Fruit fly (Drosophila melanogaster): ENCODE data around the gene nac.

DNA sequence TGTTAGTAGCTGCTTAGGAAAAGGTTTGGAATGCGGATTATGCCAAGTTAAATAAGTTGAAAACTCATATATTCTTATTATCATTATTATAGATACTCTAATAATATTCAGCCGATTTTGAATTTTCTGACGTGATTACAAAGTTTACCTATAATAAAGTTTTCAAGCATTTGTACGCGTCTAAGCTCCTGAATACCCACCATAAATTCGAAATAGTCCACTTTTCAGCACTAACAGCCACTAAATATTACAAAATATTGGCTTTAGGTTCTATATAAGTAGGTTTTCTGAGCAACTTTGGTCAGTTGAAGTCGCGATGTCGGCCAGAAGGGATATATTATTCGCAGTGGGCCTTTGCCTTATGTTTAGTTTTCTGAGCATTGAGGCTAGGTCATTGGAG lies 20.2 kb upstream of the nac start, which contains the start of gene CG7443:
- no peak for TF ChIP-seq psq (optimal IDR thresholded peaks at IDR 0.05)
- no peak for TF ChIP-seq CG8478 (optimal IDR thresholded peaks at IDR 0.05)
